Fruit fly (Drosophila melanogaster) whole organism, embryonic: ENCODE measurements around the gene CG34138.
A peak's percentile ranks its signal among the peaks of the same experiment; 100 is the strongest.

Experiments
- Antp ChIP-seq: fragments of 200-800 bp; sonication (Bioruptor generic); optimal IDR thresholded peaks from 3 replicates; lab custom pipeline; 2016; ENCODE audit warnings: missing biosample characterization, missing genetic modification characterization
- Asciz ChIP-seq: fragments of 200-800 bp; sonication (Bioruptor generic); optimal IDR thresholded peaks from 2 replicates; lab custom pipeline; 2017; ENCODE audit warnings: missing biosample characterization, mild to moderate bottlenecking, missing genetic modification characterization, missing genetic modification reagents
- CG12219 ChIP-seq: fragments of 200-800 bp; sonication (Bioruptor generic); optimal IDR thresholded peaks from 3 replicates; lab custom pipeline; 2018; ENCODE audit warnings: missing biosample characterization, mild to moderate bottlenecking, missing genetic modification characterization
- CG12391 ChIP-seq: fragments of 200-800 bp; sonication (Bioruptor generic); optimal IDR thresholded peaks from 3 replicates; lab custom pipeline; 2018; ENCODE audit warnings: missing biosample characterization, mild to moderate bottlenecking, missing genetic modification characterization, moderate library complexity
- CG1603 ChIP-seq: fragments of 200-800 bp; sonication (Bioruptor generic); optimal IDR thresholded peaks from 2 replicates; lab custom pipeline; 2019; ENCODE audit warnings: missing biosample characterization, mild to moderate bottlenecking, missing genetic modification characterization, moderate library complexity
- CG17186 ChIP-seq: fragments of 200-800 bp; sonication (Bioruptor generic); optimal IDR thresholded peaks from 3 replicates; lab custom pipeline; 2017; ENCODE audit warnings: missing biosample characterization, missing genetic modification reagents, missing genetic modification characterization
- CG17385 ChIP-seq: fragments of 200-800 bp; sonication (Bioruptor generic); optimal IDR thresholded peaks from 3 replicates; lab custom pipeline; 2018; ENCODE audit warnings: missing biosample characterization, mild to moderate bottlenecking, missing genetic modification characterization
- CG17612 ChIP-seq: fragments of 200-800 bp; sonication (Bioruptor generic); IDR thresholded peaks from 2 replicates; pipeline ENCODE4 v1.3.6; 2022; ENCODE audit warnings: missing biosample characterization, missing genetic modification characterization
- CG18262 ChIP-seq: fragments of 200-800 bp; optimal IDR thresholded peaks from 3 replicates; lab custom pipeline; 2019; ENCODE audit warnings: missing biosample characterization, mild to moderate bottlenecking, missing genetic modification characterization, moderate library complexity
- CG18599 ChIP-seq: fragments of 200-800 bp; sonication (Bioruptor generic); optimal IDR thresholded peaks from 3 replicates; lab custom pipeline; 2017; ENCODE audit warnings: missing biosample characterization, missing genetic modification characterization, mild to moderate bottlenecking, moderate library complexity, missing genetic modification reagents
- CG2712 ChIP-seq: fragments of 200-800 bp; optimal IDR thresholded peaks from 3 replicates; lab custom pipeline; 2019; ENCODE audit warnings: missing biosample characterization, mild to moderate bottlenecking, missing genetic modification characterization, moderate library complexity
- CG6254 ChIP-seq: fragments of 200-800 bp; sonication (Bioruptor generic); optimal IDR thresholded peaks from 3 replicates; lab custom pipeline; 2017; ENCODE audit warnings: mild to moderate bottlenecking, missing biosample characterization, missing genetic modification reagents, missing genetic modification characterization
- CG7357 ChIP-seq: fragments of 200-800 bp; sonication (Bioruptor generic); IDR thresholded peaks from 3 replicates; pipeline ENCODE4 v1.3.6; 2022; ENCODE audit warnings: missing biosample characterization, missing genetic modification characterization
- CG7556 ChIP-seq: fragments of 200-800 bp; sonication (Bioruptor generic); optimal IDR thresholded peaks from 2 replicates; lab custom pipeline; 2017; ENCODE audit warnings: missing biosample characterization, mild to moderate bottlenecking, missing genetic modification characterization
- CG7963 ChIP-seq: fragments of 200-800 bp; sonication (Bioruptor generic); IDR thresholded peaks from 3 replicates; pipeline ENCODE4 v1.3.6; 2022; ENCODE audit warnings: missing biosample characterization, missing genetic modification characterization; ENCODE audit not compliant: partially characterized antibody
- CG7987 ChIP-seq: fragments of 200-800 bp; sonication (Bioruptor generic); optimal IDR thresholded peaks from 2 replicates; lab custom pipeline; 2018; ENCODE audit warnings: missing biosample characterization, mild to moderate bottlenecking, missing genetic modification characterization, moderate library complexity
- CG8281 ChIP-seq: fragments of 200-800 bp; sonication (Bioruptor generic); optimal IDR thresholded peaks from 2 replicates; lab custom pipeline; 2018; ENCODE audit warnings: missing biosample characterization, mild to moderate bottlenecking, missing genetic modification characterization, moderate library complexity
- CG8478 ChIP-seq: fragments of >200 bp; optimal IDR thresholded peaks from 2 replicates; lab custom pipeline; 2018
- CHES-1-like ChIP-seq: fragments of 200-800 bp; sonication (Bioruptor generic); optimal IDR thresholded peaks from 2 replicates; lab custom pipeline; 2016; ENCODE audit warnings: missing biosample characterization, missing genetic modification characterization
- Camta ChIP-seq: fragments of 200-800 bp; sonication (Bioruptor generic); optimal IDR thresholded peaks from 2 replicates; lab custom pipeline; 2016; ENCODE audit warnings: missing biosample characterization, missing genetic modification characterization
- Dbx ChIP-seq: fragments of 200-800 bp; sonication (Bioruptor generic); IDR thresholded peaks from 3 replicates; pipeline ENCODE4 v1.3.6; 2022; ENCODE audit warnings: missing biosample characterization, missing genetic modification characterization
- Dfd ChIP-seq, 2 experiments: fragments of >200 bp; optimal IDR thresholded peaks; 2 replicates each; lab custom pipeline; 2017; ENCODE audit warnings: missing biosample characterization in 2 of 2, missing genetic modification characterization in 2 of 2
- E2f1 ChIP-seq: fragments of 200-800 bp; sonication (Bioruptor generic); IDR thresholded peaks from 2 replicates; pipeline ENCODE4 v1.3.6; 2022; ENCODE audit warnings: missing biosample characterization, missing genetic modification characterization
- HLH54F ChIP-seq: fragments of 200-800 bp; sonication (Bioruptor generic); optimal IDR thresholded peaks from 3 replicates; lab custom pipeline; 2016; ENCODE audit warnings: missing biosample characterization, missing genetic modification characterization
- HmgZ ChIP-seq: fragments of 200-800 bp; sonication (Bioruptor generic); optimal IDR thresholded peaks from 2 replicates; lab custom pipeline; 2018; ENCODE audit warnings: missing biosample characterization, mild to moderate bottlenecking, missing genetic modification characterization
- Hr39 ChIP-seq: fragments of >200 bp; optimal IDR thresholded peaks from 2 replicates; lab custom pipeline; 2017
- Kr ChIP-seq: fragments of 200-800 bp; sonication (Bioruptor generic); optimal IDR thresholded peaks from 2 replicates; lab custom pipeline; 2017; ENCODE audit warnings: missing biosample characterization, mild to moderate bottlenecking, missing genetic modification characterization
- Med ChIP-seq: fragments of 200-800 bp; sonication (Bioruptor generic); peaks from one replicate; lab custom pipeline; 2016; ENCODE audit warnings: missing biosample characterization, missing genetic modification characterization, mild to moderate bottlenecking, inconsistent platforms, moderate library complexity
- NC2β ChIP-seq: fragments of 200-800 bp; sonication (Bioruptor generic); optimal IDR thresholded peaks from 2 replicates; lab custom pipeline; 2016; ENCODE audit warnings: missing biosample characterization, missing genetic modification characterization
- PHDP ChIP-seq: fragments of 200-800 bp; sonication (Bioruptor generic); optimal IDR thresholded peaks from 3 replicates; lab custom pipeline; 2018; ENCODE audit warnings: missing biosample characterization, mild to moderate bottlenecking, missing genetic modification characterization, moderate library complexity
- Ravus ChIP-seq: fragments of 200-800 bp; sonication (Bioruptor generic); IDR thresholded peaks from 2 replicates; pipeline ENCODE4 v1.3.6; 2022; ENCODE audit warnings: missing biosample characterization, missing genetic modification characterization
- Rx ChIP-seq: fragments of 200-800 bp; sonication (Bioruptor generic); IDR thresholded peaks from 2 replicates; pipeline ENCODE4 v1.3.6; 2022; ENCODE audit warnings: missing biosample characterization, missing genetic modification characterization
- bbx ChIP-seq: fragments of 200-800 bp; sonication (Bioruptor generic); IDR thresholded peaks from 2 replicates; pipeline ENCODE4 v1.3.6; 2022; ENCODE audit warnings: missing biosample characterization, missing genetic modification characterization; ENCODE audit not compliant: partially characterized antibody
- caup ChIP-seq: fragments of 200-800 bp; sonication (Bioruptor generic); optimal IDR thresholded peaks from 3 replicates; lab custom pipeline; 2017; ENCODE audit warnings: missing biosample characterization, mild to moderate bottlenecking, missing genetic modification characterization, moderate library complexity; ENCODE audit not compliant: severe bottlenecking
- chif ChIP-seq, 2 experiments: fragments of 200-800 bp; sonication (Bioruptor generic); optimal IDR thresholded peaks; 3 replicates each; lab custom pipeline; 2016; ENCODE audit warnings: missing biosample characterization in 2 of 2, missing genetic modification characterization in 2 of 2
- corto ChIP-seq: fragments of 200-800 bp; sonication (Bioruptor generic); optimal IDR thresholded peaks from 2 replicates; lab custom pipeline; 2016; ENCODE audit warnings: missing biosample characterization, mild to moderate bottlenecking, missing genetic modification characterization, moderate library complexity
- crc ChIP-seq: fragments of 200-800 bp; sonication (Bioruptor generic); optimal IDR thresholded peaks from 2 replicates; lab custom pipeline; 2016; ENCODE audit warnings: missing biosample characterization, missing genetic modification characterization
- da ChIP-seq: fragments of 200-800 bp; sonication (Bioruptor generic); optimal IDR thresholded peaks from 2 replicates; lab custom pipeline; 2016; ENCODE audit warnings: missing biosample characterization, missing genetic modification characterization
- dmrt11E ChIP-seq: fragments of 200-800 bp; sonication (Bioruptor generic); optimal IDR thresholded peaks from 3 replicates; lab custom pipeline; 2018; ENCODE audit warnings: missing biosample characterization, mild to moderate bottlenecking, missing genetic modification characterization, moderate library complexity
- ftz-f1 ChIP-seq: fragments of 200-800 bp; sonication (Bioruptor generic); optimal IDR thresholded peaks from 2 replicates; lab custom pipeline; 2016; ENCODE audit warnings: missing biosample characterization, missing genetic modification characterization
- jing ChIP-seq: fragments of 200-800 bp; sonication (Bioruptor generic); optimal IDR thresholded peaks from 2 replicates; lab custom pipeline; 2018; ENCODE audit warnings: missing biosample characterization, mild to moderate bottlenecking, missing genetic modification characterization
- lab ChIP-seq: fragments of 200-800 bp; sonication (Bioruptor generic); optimal IDR thresholded peaks from 3 replicates; lab custom pipeline; 2017; ENCODE audit warnings: missing biosample characterization, missing genetic modification characterization, mild to moderate bottlenecking, moderate library complexity, missing genetic modification reagents
- luna ChIP-seq: fragments of 200-800 bp; sonication (Bioruptor generic); optimal IDR thresholded peaks from 2 replicates; lab custom pipeline; 2016; ENCODE audit warnings: missing biosample characterization, missing genetic modification characterization
- nom ChIP-seq: fragments of 200-800 bp; sonication (Bioruptor generic); optimal IDR thresholded peaks from 2 replicates; lab custom pipeline; 2017; ENCODE audit warnings: missing biosample characterization, missing genetic modification characterization, mild to moderate bottlenecking, moderate library complexity, missing genetic modification reagents
- odd ChIP-seq: fragments of 200-800 bp; sonication (Bioruptor generic); optimal IDR thresholded peaks from 2 replicates; lab custom pipeline; 2017; ENCODE audit warnings: missing biosample characterization, mild to moderate bottlenecking, missing genetic modification characterization
- pho ChIP-seq: fragments of 200-800 bp; sonication (Bioruptor generic); optimal IDR thresholded peaks from 2 replicates; lab custom pipeline; 2016; ENCODE audit warnings: missing biosample characterization, missing genetic modification characterization
- row ChIP-seq: fragments of 200-800 bp; sonication (Bioruptor generic); IDR thresholded peaks from 3 replicates; pipeline ENCODE4 v1.3.6; 2022; ENCODE audit warnings: missing biosample characterization, missing genetic modification characterization
- tin ChIP-seq: fragments of 200-800 bp; sonication (Bioruptor generic); optimal IDR thresholded peaks from 3 replicates; lab custom pipeline; 2016; ENCODE audit warnings: missing biosample characterization, missing genetic modification characterization
- unpg ChIP-seq: fragments of 200-800 bp; sonication (Bioruptor generic); optimal IDR thresholded peaks from 3 replicates; lab custom pipeline; 2018; ENCODE audit warnings: missing biosample characterization, mild to moderate bottlenecking, missing genetic modification characterization, moderate library complexity
- zf30C ChIP-seq: fragments of 200-800 bp; sonication (Bioruptor generic); optimal IDR thresholded peaks from 3 replicates; lab custom pipeline; 2018; ENCODE audit warnings: missing biosample characterization, mild to moderate bottlenecking, missing genetic modification characterization
- zfh1 ChIP-seq: fragments of 200-800 bp; sonication (Bioruptor generic); IDR thresholded peaks from 3 replicates; pipeline ENCODE4 v1.3.6; 2022; ENCODE audit warnings: missing biosample characterization, missing genetic modification characterization

The CG34138 gene

DNA sequence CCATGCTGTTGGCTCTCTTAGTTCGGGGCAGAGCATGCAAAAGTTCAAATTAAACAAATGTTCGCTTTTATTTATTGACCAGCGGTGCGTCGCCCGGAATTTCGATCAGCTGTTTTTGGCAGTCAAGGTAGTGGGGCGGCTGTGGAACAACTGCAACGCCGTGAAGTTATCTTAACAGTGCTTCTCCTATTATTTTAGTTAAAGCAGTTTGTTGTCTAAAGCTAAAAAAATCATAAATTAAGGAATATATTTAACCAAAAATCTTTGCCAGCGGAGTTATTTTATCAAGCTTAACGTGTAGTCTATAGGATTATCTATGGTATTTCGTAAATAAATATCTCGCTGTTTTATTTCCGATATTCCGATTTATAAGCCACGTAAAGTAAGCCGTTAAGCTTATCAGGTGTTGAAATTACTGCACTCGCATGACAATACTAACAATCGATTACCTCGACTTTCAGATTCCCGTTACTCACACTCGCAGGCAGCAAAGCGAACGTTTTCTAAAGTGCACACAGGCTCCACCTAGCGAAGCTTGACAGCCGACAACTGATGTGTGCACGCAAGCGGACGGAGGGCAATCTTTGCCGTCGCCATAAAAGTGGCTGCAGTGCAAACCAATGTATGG is 13.7 kb downstream of the CG34138 start, which contains the start of the genes CG6195 and CG31220 (continued):
- TF ChIP-seq lab (GFP tag; lab: Kevin White, UChicago) (no peak), odd (no peak), CG12391 (tag; lab: Kevin White, UChicago) (peak; percentile 29), jing (GFP tag; lab: Kevin White, UChicago) (no peak), dmrt11E (no peak), zfh1 (GFP tag; lab: Robert Waterston, UW) (no peak), chif (GFP tag; optimal IDR thresholded peaks at IDR 0.05; lab: Kevin White, UChicago) (peak; percentile 14 to 35), CG17612 (no peak), CG18599 (no peak), CG7357 (no peak), CG12219 (GFP tag; lab: Kevin White, UChicago) (no peak), CG17385 (no peak), da (GFP tag; lab: Kevin White, UChicago) (no peak), HLH54F (GFP tag; lab: Kevin White, UChicago) (no peak), CG7987 (GFP tag; lab: Kevin White, UChicago) (no peak), CG17186 (GFP tag; lab: Kevin White, UChicago) (peak; percentile 14), HmgZ (peak; percentile 27), NC2β (peak; percentile 34), Dbx (GFP tag; lab: Robert Waterston, UW) (no peak), CHES-1-like (GFP tag; lab: Kevin White, UChicago) (no peak), PHDP (tag; lab: Kevin White, UChicago) (no peak), luna (GFP tag; lab: Kevin White, UChicago) (no peak), CG8478 (lab: Kevin White, UChicago) (no peak), Rx (GFP tag; lab: Robert Waterston, UW) (no peak), tin (GFP tag; lab: Kevin White, UChicago) (no peak), CG7963 (GFP tag; lab: Robert Waterston, UW) (no peak), row (GFP tag; lab: Robert Waterston, UW) (no peak), CG18262 (no peak), Asciz (GFP tag; lab: Kevin White, UChicago) (no peak), zf30C (no peak), Med (GFP tag; lab: Kevin White, UChicago) (peak; percentile 90), CG7556 (GFP tag; lab: Kevin White, UChicago) (no peak), pho (GFP tag; lab: Kevin White, UChicago) (no peak), Camta (GFP tag; lab: Kevin White, UChicago) (peak; percentile 23), CG1603 (peak; percentile 100), caup (GFP tag; lab: Kevin White, UChicago) (peak; percentile 12), CG2712 (tag; lab: Kevin White, UChicago) (peak; percentile 35), CG8281 (tag; lab: Kevin White, UChicago) (no peak), E2f1 (GFP tag; lab: Robert Waterston, UW) (no peak), CG6254 (GFP tag; lab: Kevin White, UChicago) (no peak), corto (GFP tag; lab: Kevin White, UChicago) (no peak), bbx (no peak), Dfd (GFP tag; optimal IDR thresholded peaks at IDR 0.05; lab: Kevin White, UChicago) (no peak), Hr39 (lab: Kevin White, UChicago) (no peak), Ravus (GFP tag; lab: Robert Waterston, UW) (no peak), ftz-f1 (no peak), unpg (GFP tag; lab: Kevin White, UChicago) (no peak), nom (GFP tag; lab: Kevin White, UChicago) (no peak), Kr (GFP tag; lab: Kevin White, UChicago) (no peak), Antp (peak; percentile 13), crc (no peak)
